Worm (Caenorhabditis elegans): ENCODE data around the gene R05G6.9.

R05G6.9 gene

ce11 chrIV:7543662-7544061 is 27.6 kb upstream of the R05G6.9 start:
- TF ChIP-seq him-1 (tag; optimal IDR thresholded peaks at IDR 0.05) (no peak), dao-5 (tag; optimal IDR thresholded peaks at IDR 0.05) (no peak), W03F9.2 (tag; optimal IDR thresholded peaks at IDR 0.05) (no peak)

ce11 chrIV:7542485-7543001 is 26.5 kb upstream of the R05G6.9 start, which contains the start of gene R05G6.10:
R05G6.10 (minus strand) TSS chrIV:7542535.
- TF ChIP-seq him-1 (tag; optimal IDR thresholded peaks at IDR 0.05) (no peak), W03F9.2 (tag; optimal IDR thresholded peaks at IDR 0.05) (no peak), dao-5 (tag; optimal IDR thresholded peaks at IDR 0.05) (no peak)

- TF ChIP-seq W03F9.2 (tag; optimal IDR thresholded peaks at IDR 0.05) (no peak), him-1 (tag; optimal IDR thresholded peaks at IDR 0.05) (no peak), dao-5 (tag; optimal IDR thresholded peaks at IDR 0.05) (no peak)
These were observed 16.3 kb upstream of the R05G6.9 start, which contains the start of gene R05G6.1 for ce11 chrIV:7532360-7532759. R05G6.1 (plus strand) TSS chrIV:7532660.

ce11 chrIV:7530226-7531070 is 14.4 kb upstream of the R05G6.9 start:
- TF ChIP-seq dao-5 (tag; optimal IDR thresholded peaks at IDR 0.05) (no peak), W03F9.2 (tag; optimal IDR thresholded peaks at IDR 0.05) (no peak), him-1 (tag; optimal IDR thresholded peaks at IDR 0.05) (no peak)

ce11 chrIV:7523744-7524143 is 7.7 kb upstream of the R05G6.9 start:
- no peak for TF ChIP-seq W03F9.2 (tag; optimal IDR thresholded peaks at IDR 0.05)
- TF ChIP-seq dao-5 (tag; optimal IDR thresholded peaks at IDR 0.05): no peak
- TF ChIP-seq him-1 (tag; optimal IDR thresholded peaks at IDR 0.05): no peak

- no peak for TF ChIP-seq W03F9.2 (tag; optimal IDR thresholded peaks at IDR 0.05)
These were observed 5.5 kb upstream of the R05G6.9 start for ce11 chrIV:7521591-7521990.

- TF ChIP-seq him-1 (tag; optimal IDR thresholded peaks at IDR 0.05) (no peak), dao-5 (tag; optimal IDR thresholded peaks at IDR 0.05) (no peak), W03F9.2 (tag; optimal IDR thresholded peaks at IDR 0.05) (no peak)
These were observed 4.8 kb upstream of the R05G6.9 start for ce11 chrIV:7520841-7521240.

ce11 chrIV:7520258-7520657 is 4.2 kb upstream of the R05G6.9 start:
- TF ChIP-seq W03F9.2 (tag; optimal IDR thresholded peaks at IDR 0.05) (no peak), dao-5 (tag; optimal IDR thresholded peaks at IDR 0.05) (no peak), him-1 (tag; optimal IDR thresholded peaks at IDR 0.05) (no peak)

ce11 chrIV:7512617-7513233 is 3.3 kb downstream of the R05G6.9 start, which contains the start of the genes plc-4 and R05G6.4:
plc-4 (minus strand) TSS chrIV:7512667.
R05G6.4 (plus strand) TSS chrIV:7513233.
- TF ChIP-seq dao-5 (tag; optimal IDR thresholded peaks at IDR 0.05): no peak
- TF ChIP-seq him-1 (tag; optimal IDR thresholded peaks at IDR 0.05): no peak
- TF ChIP-seq W03F9.2 (tag; optimal IDR thresholded peaks at IDR 0.05): no peak

- TF ChIP-seq W03F9.2 (tag; optimal IDR thresholded peaks at IDR 0.05) (no peak), dao-5 (tag; optimal IDR thresholded peaks at IDR 0.05) (no peak), him-1 (tag; optimal IDR thresholded peaks at IDR 0.05) (no peak)
These were observed 5.2 kb downstream of the R05G6.9 start for ce11 chrIV:7510829-7511228.

ce11 chrIV:7508850-7509249 is 7.2 kb downstream of the R05G6.9 start:
- TF ChIP-seq W03F9.2 (tag; optimal IDR thresholded peaks at IDR 0.05): no peak
- TF ChIP-seq dao-5 (tag; optimal IDR thresholded peaks at IDR 0.05): no peak
- TF ChIP-seq him-1 (tag; optimal IDR thresholded peaks at IDR 0.05): no peak

- no peak for TF ChIP-seq him-1 (tag; optimal IDR thresholded peaks at IDR 0.05)
These were observed 8.1 kb downstream of the R05G6.9 start, which contains the start of the genes vdac-1 and R05G6.5 for ce11 chrIV:7507841-7508509. vdac-1 (minus strand) TSS chrIV:7507891. R05G6.5 (plus strand) TSS chrIV:7508367.

- TF ChIP-seq him-1 (tag; optimal IDR thresholded peaks at IDR 0.05) (no peak), W03F9.2 (tag; optimal IDR thresholded peaks at IDR 0.05) (no peak), dao-5 (tag; optimal IDR thresholded peaks at IDR 0.05) (no peak)
These were observed 8.8 kb downstream of the R05G6.9 start for ce11 chrIV:7507305-7507704.

ce11 chrIV:7506711-7507110 is 9.4 kb downstream of the R05G6.9 start:
- no peak for TF ChIP-seq dao-5 (tag; optimal IDR thresholded peaks at IDR 0.05)
- TF ChIP-seq him-1 (tag; optimal IDR thresholded peaks at IDR 0.05): no peak
- TF ChIP-seq W03F9.2 (tag; optimal IDR thresholded peaks at IDR 0.05): no peak

All from whole organism, L4/young adult.